Worm (Caenorhabditis elegans) whole organism, young adult: ENCODE results near the gene F16G10.10.

Experiments used
- B0019.2 ChIP-seq: fragments of 200-800 bp; sonication (Bioruptor generic); conservative IDR thresholded peaks from 2 replicates; pipeline ENCODE4 v1.3.6; 2022; ENCODE audit warnings: missing genetic modification reagents, missing genetic modification characterization, missing compliant biosample characterization
- B0261.1 ChIP-seq: sonication (generic microtip); optimal IDR thresholded peaks from 2 replicates; lab custom pipeline; 2016; ENCODE audit warnings: mild to moderate bottlenecking, missing genetic modification characterization, moderate library complexity, missing compliant biosample characterization
- C06A6.2 ChIP-seq: fragments of 200-800 bp; sonication (Bioruptor generic); conservative IDR thresholded peaks from 2 replicates; pipeline ENCODE4 v1.3.6; 2022; ENCODE audit warnings: missing genetic modification characterization, missing compliant biosample characterization
- F22D6.2 ChIP-seq: sonication (generic microtip); optimal IDR thresholded peaks from 2 replicates; lab custom pipeline; 2016; ENCODE audit warnings: mild to moderate bottlenecking, missing genetic modification characterization, missing compliant biosample characterization
- F33H1.4 ChIP-seq: fragments of 200-800 bp; sonication (Bioruptor generic); IDR thresholded peaks from 2 replicates; pipeline ENCODE4 v1.3.6; 2022; ENCODE audit warnings: missing genetic modification reagents, missing genetic modification characterization, missing compliant biosample characterization
- F39B2.1 ChIP-seq: fragments of 200-800 bp; sonication (Bioruptor generic); IDR thresholded peaks from 2 replicates; pipeline ENCODE4 v1.3.6; 2022; ENCODE audit warnings: missing genetic modification reagents, missing genetic modification characterization, missing compliant biosample characterization
- F49E8.2 ChIP-seq: sonication (generic microtip); optimal IDR thresholded peaks from 3 replicates; lab custom pipeline; 2017; ENCODE audit warnings: missing genetic modification characterization, mild to moderate bottlenecking, missing compliant biosample characterization, antibody characterized with exemption, moderate library complexity; ENCODE audit not compliant: insufficient read depth
- K12H6.12 ChIP-seq: fragments of 200-800 bp; sonication (Bioruptor generic); optimal IDR thresholded peaks from 2 replicates; lab custom pipeline; 2018; ENCODE audit warnings: mild to moderate bottlenecking, missing genetic modification characterization, missing compliant biosample characterization
- T26A5.8 ChIP-seq: sonication (generic microtip); optimal IDR thresholded peaks from 2 replicates; lab custom pipeline; 2016; ENCODE audit warnings: missing genetic modification characterization, missing compliant biosample characterization
- Y53F4B.3 ChIP-seq: fragments of 200-800 bp; sonication (Bioruptor generic); IDR thresholded peaks from 2 replicates; pipeline ENCODE4 v1.3.6; 2022; ENCODE audit warnings: missing genetic modification reagents, missing genetic modification characterization, missing compliant biosample characterization
- Y53G8AR.9 ChIP-seq: fragments of 200-800 bp; sonication (Bioruptor generic); conservative IDR thresholded peaks from 2 replicates; pipeline ENCODE4 v1.3.6; 2022; ENCODE audit warnings: missing genetic modification reagents, missing genetic modification characterization, missing compliant biosample characterization
- Y79H2A.3 ChIP-seq: fragments of 200-800 bp; sonication (Bioruptor generic); conservative IDR thresholded peaks from 2 replicates; pipeline ENCODE4 v1.3.6; 2022; ENCODE audit warnings: missing genetic modification reagents, missing genetic modification characterization, missing compliant biosample characterization
- Y95B8A.8 ChIP-seq: fragments of 200-800 bp; sonication (Bioruptor generic); IDR thresholded peaks from 2 replicates; pipeline ENCODE4 v1.3.6; 2022; ENCODE audit warnings: missing genetic modification reagents, missing genetic modification characterization, missing compliant biosample characterization
- aptf-2 ChIP-seq: fragments of 200-800 bp; sonication (Bioruptor generic); conservative IDR thresholded peaks from 2 replicates; pipeline ENCODE4 v1.3.6; 2022; ENCODE audit warnings: missing genetic modification reagents, missing genetic modification characterization, missing compliant biosample characterization
- attf-5 ChIP-seq: fragments of 200-800 bp; sonication (Bioruptor generic); optimal IDR thresholded peaks from 2 replicates; lab custom pipeline; 2018; ENCODE audit warnings: mild to moderate bottlenecking, missing genetic modification characterization, missing compliant biosample characterization
- ceh-40 ChIP-seq: fragments of 200-800 bp; sonication (Bioruptor generic); IDR thresholded peaks from 2 replicates; pipeline ENCODE4 v1.3.6; 2022; ENCODE audit warnings: missing genetic modification characterization, missing compliant biosample characterization
- ceh-58 ChIP-seq: fragments of 200-800 bp; sonication (Bioruptor generic); IDR thresholded peaks from 2 replicates; pipeline ENCODE4 v1.3.6; 2022; ENCODE audit warnings: missing genetic modification characterization, missing compliant biosample characterization
- chd-7 ChIP-seq: sonication (generic microtip); optimal IDR thresholded peaks from 2 replicates; lab custom pipeline; 2016; ENCODE audit warnings: mild to moderate bottlenecking, missing genetic modification characterization, moderate library complexity, missing compliant biosample characterization
- dox-1 ChIP-seq: fragments of 200-800 bp; sonication (Bioruptor generic); IDR thresholded peaks from 2 replicates; pipeline ENCODE4 v1.3.6; 2022; ENCODE audit warnings: missing genetic modification reagents, missing genetic modification characterization, missing compliant biosample characterization
- dpl-1 ChIP-seq: fragments of 150-350 bp; optimal IDR thresholded peaks from 2 replicates; lab custom pipeline; 2014; ENCODE audit warnings: missing biosample characterization, missing genetic modification reagents, missing genetic modification characterization
- efl-1 ChIP-seq: fragments of 150-350 bp; optimal IDR thresholded peaks from 2 replicates; lab custom pipeline; 2014; ENCODE audit warnings: missing biosample characterization, missing genetic modification reagents, missing genetic modification characterization
- ekl-4 ChIP-seq: fragments of 200-800 bp; sonication (Bioruptor generic); IDR thresholded peaks from 2 replicates; pipeline ENCODE4 v1.3.6; 2022; ENCODE audit warnings: missing genetic modification reagents, missing genetic modification characterization, missing compliant biosample characterization
- fkh-3 ChIP-seq: sonication (generic microtip); optimal IDR thresholded peaks from 2 replicates; lab custom pipeline; 2016; ENCODE audit warnings: mild to moderate bottlenecking, missing genetic modification characterization, missing compliant biosample characterization
- hmg-1.2 ChIP-seq: fragments of 200-800 bp; sonication (Bioruptor generic); IDR thresholded peaks from 2 replicates; pipeline ENCODE4 v1.3.6; 2022; ENCODE audit warnings: missing genetic modification reagents, missing genetic modification characterization, missing compliant biosample characterization
- hmg-20 ChIP-seq: fragments of 200-800 bp; sonication (Bioruptor generic); IDR thresholded peaks from 2 replicates; pipeline ENCODE4 v1.3.6; 2022; ENCODE audit warnings: missing genetic modification reagents, missing genetic modification characterization, missing compliant biosample characterization
- hrde-1 ChIP-seq: sonication (generic microtip); optimal IDR thresholded peaks from 2 replicates; lab custom pipeline; 2016; ENCODE audit warnings: missing genetic modification characterization, mild to moderate bottlenecking, missing compliant biosample characterization, moderate library complexity, missing genotype, missing genetic modification reagents, borderline replicate concordance
- lag-1 ChIP-seq: fragments of 200-800 bp; sonication (Bioruptor generic); IDR thresholded peaks from 2 replicates; pipeline ENCODE4 v1.3.6; 2022; ENCODE audit warnings: missing genetic modification reagents, missing genetic modification characterization, missing compliant biosample characterization
- let-526 ChIP-seq: fragments of 200-800 bp; sonication (Bioruptor generic); IDR thresholded peaks from 2 replicates; pipeline ENCODE4 v1.3.6; 2022; ENCODE audit warnings: missing genetic modification reagents, missing genetic modification characterization, missing compliant biosample characterization
- madf-3 ChIP-seq: fragments of 200-800 bp; sonication (Bioruptor generic); IDR thresholded peaks from 2 replicates; pipeline ENCODE4 v1.3.6; 2022; ENCODE audit warnings: missing genetic modification reagents, missing genetic modification characterization, missing compliant biosample characterization
- madf-6 ChIP-seq: fragments of 200-800 bp; sonication (Bioruptor generic); IDR thresholded peaks from 2 replicates; pipeline ENCODE4 v1.3.6; 2022; ENCODE audit warnings: missing genetic modification reagents, missing genetic modification characterization, missing compliant biosample characterization
- madf-8 ChIP-seq: fragments of 200-800 bp; sonication (Bioruptor generic); conservative IDR thresholded peaks from 2 replicates; pipeline ENCODE4 v1.3.6; 2022; ENCODE audit warnings: missing genetic modification reagents, missing genetic modification characterization, missing compliant biosample characterization
- mcd-1 ChIP-seq: fragments of 200-800 bp; sonication (Bioruptor generic); IDR thresholded peaks from 2 replicates; pipeline ENCODE4 v1.3.6; 2022; ENCODE audit warnings: missing genetic modification reagents, missing genetic modification characterization, missing compliant biosample characterization
- mel-28 ChIP-seq: sonication (generic microtip); optimal IDR thresholded peaks from 2 replicates; lab custom pipeline; 2016; ENCODE audit warnings: borderline replicate concordance, mild to moderate bottlenecking, missing genetic modification characterization, missing compliant biosample characterization
- nfyb-1 ChIP-seq: fragments of 200-800 bp; sonication (Bioruptor generic); IDR thresholded peaks from 2 replicates; pipeline ENCODE4 v1.3.6; 2022; ENCODE audit warnings: missing genetic modification reagents, missing genetic modification characterization, missing compliant biosample characterization
- pha-4 ChIP-seq: fragments of 150-350 bp; sonication (generic microtip); optimal IDR thresholded peaks from 2 replicates; lab custom pipeline; 2014; ENCODE audit warnings: missing biosample characterization, missing genetic modification reagents, missing genetic modification characterization
- rec-8 ChIP-seq, 2 experiments: sonication (generic microtip); optimal IDR thresholded peaks; 2 replicates each; lab custom pipeline; 2016; ENCODE audit warnings: mild to moderate bottlenecking in 2 of 2, missing genetic modification characterization in 2 of 2, missing genetic modification reagents in 2 of 2, missing genotype in 2 of 2, missing biosample characterization in 1 of 2, missing compliant biosample characterization in 1 of 2, moderate library complexity in 1 of 2
- snpc-1.1 ChIP-seq: sonication (generic microtip); optimal IDR thresholded peaks from 2 replicates; lab custom pipeline; 2017; ENCODE audit warnings: missing genetic modification characterization, mild to moderate bottlenecking, missing compliant biosample characterization, antibody characterized with exemption, moderate library complexity, missing genotype, missing genetic modification reagents; ENCODE audit not compliant: insufficient read depth
- snpc-1.3 ChIP-seq: sonication (generic microtip); optimal IDR thresholded peaks from 2 replicates; lab custom pipeline; 2017; ENCODE audit warnings: missing genetic modification characterization, mild to moderate bottlenecking, missing compliant biosample characterization, antibody characterized with exemption, moderate library complexity, missing genotype, missing genetic modification reagents; ENCODE audit not compliant: insufficient read depth
- snpc-3.4 ChIP-seq: sonication (generic microtip); optimal IDR thresholded peaks from 2 replicates; lab custom pipeline; 2017; ENCODE audit warnings: missing genetic modification characterization, mild to moderate bottlenecking, missing compliant biosample characterization, antibody characterized with exemption, moderate library complexity, missing genotype, missing genetic modification reagents
- sptf-2 ChIP-seq: fragments of 200-800 bp; sonication (Bioruptor generic); optimal IDR thresholded peaks from 2 replicates; lab custom pipeline; 2018; ENCODE audit warnings: mild to moderate bottlenecking, missing genetic modification characterization, missing compliant biosample characterization
- tbp1 ChIP-seq: fragments of 200-800 bp; sonication (Bioruptor generic); optimal IDR thresholded peaks from 2 replicates; lab custom pipeline; 2018; ENCODE audit warnings: mild to moderate bottlenecking, missing genetic modification characterization, missing compliant biosample characterization
- xnd-1 ChIP-seq: sonication (generic microtip); optimal IDR thresholded peaks from 2 replicates; lab custom pipeline; 2016; ENCODE audit warnings: missing genotype, missing genetic modification reagents, missing genetic modification characterization, missing compliant biosample characterization
- zfh-2 ChIP-seq: fragments of 200-800 bp; sonication (Bioruptor generic); conservative IDR thresholded peaks from 2 replicates; pipeline ENCODE4 v1.3.6; 2022; ENCODE audit warnings: missing genetic modification reagents, missing genetic modification characterization, missing compliant biosample characterization
- ztf-22 ChIP-seq: fragments of 200-800 bp; sonication (Bioruptor generic); optimal IDR thresholded peaks from 2 replicates; lab custom pipeline; 2018; ENCODE audit warnings: mild to moderate bottlenecking, missing genetic modification characterization, moderate library complexity, missing compliant biosample characterization
- ztf-25 ChIP-seq: fragments of 200-800 bp; sonication (Bioruptor generic); IDR thresholded peaks from 2 replicates; pipeline ENCODE4 v1.3.6; 2022; ENCODE audit warnings: missing genetic modification reagents, missing genetic modification characterization, missing compliant biosample characterization
- ztf-26 ChIP-seq: sonication (generic microtip); optimal IDR thresholded peaks from 2 replicates; lab custom pipeline; 2017; ENCODE audit warnings: missing genetic modification characterization, missing compliant biosample characterization
- ztf-28 ChIP-seq: fragments of 200-800 bp; sonication (Bioruptor generic); IDR thresholded peaks from 2 replicates; pipeline ENCODE4 v1.3.6; 2022; ENCODE audit warnings: missing genetic modification reagents, missing genetic modification characterization, missing compliant biosample characterization

Gene F16G10.10

DNA sequence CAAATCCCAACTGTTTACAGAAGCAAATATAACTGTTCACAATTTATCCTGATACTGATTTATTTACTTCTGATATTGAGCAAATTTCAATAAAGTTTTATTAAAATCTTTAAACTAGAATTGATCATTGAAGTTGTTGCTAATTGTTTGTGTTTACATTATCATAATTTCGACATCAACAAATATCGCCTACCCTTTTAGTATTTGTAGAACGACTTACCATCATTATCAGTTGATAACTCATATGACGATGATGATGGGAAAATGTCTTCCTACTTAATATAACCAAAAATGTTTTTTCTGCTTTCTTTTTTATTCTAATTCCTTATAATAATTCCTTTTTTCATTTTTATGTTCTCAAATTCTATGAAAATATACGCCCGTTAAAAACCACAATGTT lies 29.9 kb upstream of the F16G10.10 start:
- TF ChIP-seq ceh-58, result no peak
- TF ChIP-seq madf-8 (GFP tag; lab: Robert Waterston, UW), result no peak
- TF ChIP-seq Y79H2A.3 (GFP tag; lab: Robert Waterston, UW), result no peak
- TF ChIP-seq dpl-1 (GFP tag; lab: Kevin White, UChicago), result no peak
- no peak for TF ChIP-seq madf-3 (GFP tag; lab: Robert Waterston, UW)
- no peak for TF ChIP-seq F39B2.1 (GFP tag; lab: Robert Waterston, UW)
- no peak for TF ChIP-seq snpc-1.1
- TF ChIP-seq hmg-1.2, result no peak
- TF ChIP-seq nfyb-1 (GFP tag; lab: Robert Waterston, UW), result no peak
- no peak for TF ChIP-seq ztf-26
- TF ChIP-seq T26A5.8, result no peak
- TF ChIP-seq efl-1 (GFP tag; lab: Kevin White, UChicago), result no peak
- TF ChIP-seq ztf-22, result no peak
- TF ChIP-seq hmg-20 (GFP tag; lab: Robert Waterston, UW), result no peak
- no peak for TF ChIP-seq ceh-40 (GFP tag; lab: Robert Waterston, UW)
- TF ChIP-seq snpc-3.4, result no peak

DNA sequence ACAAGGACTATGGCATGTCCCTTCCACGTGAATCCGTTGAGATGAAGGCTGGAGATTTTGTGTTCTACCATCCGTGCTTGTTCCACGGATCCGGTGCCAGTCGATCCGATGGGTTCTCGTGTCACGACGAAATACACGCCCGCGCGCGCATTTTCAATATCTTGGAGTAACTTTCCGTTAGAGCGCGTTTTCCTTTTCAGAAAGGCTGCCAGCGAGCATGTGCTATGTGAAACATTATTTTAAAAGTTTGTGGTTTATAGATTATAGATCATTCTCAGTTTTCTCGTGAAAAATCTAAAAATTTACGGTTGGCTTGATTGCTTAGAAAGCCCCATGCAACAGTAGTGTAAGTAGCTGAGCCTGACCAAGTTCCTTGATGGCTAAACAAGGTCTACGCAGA lies 28.1 kb upstream of the F16G10.10 start, which contains the start of gene fbxc-20:
fbxc-20 (plus strand) TSS at position 301 of the 400 bp plus-strand sequence.
- no peak for TF ChIP-seq F33H1.4
- TF ChIP-seq chd-7, result no peak
- TF ChIP-seq Y95B8A.8 (GFP tag; lab: Robert Waterston, UW), result no peak
- TF ChIP-seq F22D6.2 (tag; lab: Kevin White, UChicago), result no peak
- TF ChIP-seq F49E8.2 (tag; lab: Kevin White, UChicago), result no peak
- no peak for TF ChIP-seq Y53F4B.3 (GFP tag; lab: Robert Waterston, UW)
- TF ChIP-seq lag-1 (GFP tag; lab: Robert Waterston, UW), result no peak
- TF ChIP-seq rec-8 (tag; optimal IDR thresholded peaks at IDR 0.05; lab: Kevin White, UChicago), result no peak
- TF ChIP-seq mel-28 (tag; lab: Kevin White, UChicago), result no peak
- TF ChIP-seq xnd-1, result no peak
- no peak for TF ChIP-seq zfh-2 (GFP tag; lab: Robert Waterston, UW)
- TF ChIP-seq dpl-1 (GFP tag; lab: Kevin White, UChicago), result no peak
- no peak for TF ChIP-seq let-526 (GFP tag; lab: Robert Waterston, UW)
- no peak for TF ChIP-seq B0019.2
- TF ChIP-seq hrde-1 (tag; lab: Kevin White, UChicago), result no peak
- no peak for TF ChIP-seq attf-5 (GFP tag; lab: Kevin White, UChicago)
- no peak for TF ChIP-seq ztf-25 (GFP tag; lab: Robert Waterston, UW)
- TF ChIP-seq B0261.1 (tag; lab: Kevin White, UChicago), result no peak
- no peak for TF ChIP-seq Y53G8AR.9 (GFP tag; lab: Robert Waterston, UW)
- no peak for TF ChIP-seq C06A6.2 (GFP tag; lab: Robert Waterston, UW)

DNA sequence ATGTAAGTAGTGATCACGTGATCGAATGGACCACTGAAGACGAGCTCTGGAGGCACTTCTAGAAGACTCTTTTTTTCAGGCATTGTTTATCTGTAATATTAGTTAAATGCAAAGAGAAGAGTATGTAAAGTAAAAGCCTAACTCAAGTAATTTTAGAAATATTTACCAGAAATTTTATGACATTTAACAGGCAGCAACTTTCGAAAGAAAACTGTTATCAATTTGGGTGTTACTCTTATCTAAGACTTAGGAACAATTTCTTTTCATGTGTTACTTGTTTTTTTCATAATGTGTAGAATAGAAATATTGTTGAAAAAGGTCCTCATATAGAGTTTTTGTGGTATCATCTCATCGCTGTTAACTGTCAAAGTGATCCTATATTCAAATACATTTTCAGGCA lies 27.1 kb upstream of the F16G10.10 start, which contains the start of the genes F42G2.5 and F42G2.7:
F42G2.5 (minus strand) TSS at position 101 of the 400 bp plus-strand sequence.
F42G2.7 (plus strand) TSS at position 270 of the 400 bp plus-strand sequence.
- TF ChIP-seq snpc-1.3 (tag; lab: Kevin White, UChicago) (no peak), ztf-28 (no peak), dox-1 (GFP tag; lab: Robert Waterston, UW) (no peak), madf-6 (GFP tag; lab: Robert Waterston, UW) (no peak), pha-4 (tag; lab: Kevin White, UChicago) (no peak), sptf-2 (GFP tag; lab: Kevin White, UChicago) (no peak), tbp1 (GFP tag; lab: Kevin White, UChicago) (no peak), Y53G8AR.9 (GFP tag; lab: Robert Waterston, UW) (no peak), fkh-3 (no peak), aptf-2 (GFP tag; lab: Robert Waterston, UW) (no peak), mcd-1 (GFP tag; lab: Robert Waterston, UW) (no peak), ekl-4 (GFP tag; lab: Robert Waterston, UW) (no peak), efl-1 (GFP tag; lab: Kevin White, UChicago) (no peak), ztf-26 (no peak), K12H6.12 (tag; lab: Kevin White, UChicago) (no peak)
